Worm (Caenorhabditis elegans): ENCODE results near the gene pqn-71.

ce11 chrV:15417822-15418221 is 47.7 kb upstream of the pqn-71 start, which contains the start of gene T06E6.10:
- TF ChIP-seq nhr-28 (tag; optimal IDR thresholded peaks at IDR 0.05), result no peak
- no peak for TF ChIP-seq mab-5 (tag; optimal IDR thresholded peaks at IDR 0.05)
- TF ChIP-seq unc-39 (tag; optimal IDR thresholded peaks at IDR 0.05), result no peak
- TF ChIP-seq nhr-76 (tag; optimal IDR thresholded peaks at IDR 0.05), result no peak
- no peak for TF ChIP-seq pha-4 (tag; optimal IDR thresholded peaks at IDR 0.05)
- no peak for TF ChIP-seq ces-1 (GFP tag; optimal IDR thresholded peaks at IDR 0.05)
- TF ChIP-seq snpc-4 (tag; optimal IDR thresholded peaks at IDR 0.05), result no peak
- TF ChIP-seq elt-1 (tag; optimal IDR thresholded peaks at IDR 0.05; ENCODE audit: borderline replicate concordance, insufficient read depth), result no peak

All from whole organism, mixed stage, embryonic.